Fruit fly (Drosophila melanogaster): Measurements from ENCODE around the gene CG33177.

The CG33177 gene

DNA sequence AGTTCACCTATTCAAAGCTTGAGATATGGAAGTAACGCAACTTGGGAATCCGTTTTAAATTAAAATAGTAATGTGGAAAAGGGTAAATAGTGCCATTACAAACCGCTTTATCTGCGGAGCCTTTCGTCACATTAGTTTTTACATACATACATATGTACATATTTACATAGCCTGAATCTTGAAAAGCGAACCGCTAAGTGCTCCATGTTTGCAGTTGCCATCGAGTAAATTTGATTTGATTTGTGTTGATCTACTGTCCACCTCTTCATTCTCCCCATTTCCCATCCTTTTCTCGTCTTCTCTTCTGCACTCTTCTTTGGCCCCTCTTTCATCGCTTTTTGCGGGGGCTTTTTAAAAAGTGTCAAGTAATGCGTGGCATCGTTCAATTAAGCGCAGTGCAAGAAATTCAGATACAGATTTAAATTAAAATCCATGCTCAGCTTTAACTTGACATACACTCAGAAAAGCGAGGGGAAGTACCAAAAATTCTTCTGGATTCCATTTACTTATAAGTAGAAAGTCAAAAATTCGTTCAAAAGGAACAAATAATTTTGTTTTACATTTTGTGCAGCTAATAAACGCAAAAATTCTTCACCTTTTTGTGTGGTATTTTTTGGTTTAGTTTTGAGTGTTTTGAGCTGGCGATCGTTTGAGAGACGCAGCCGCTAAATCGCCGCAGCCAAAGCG is 38.0 kb upstream of the CG33177 start (continued):
- TF ChIP-seq shn (GFP tag; optimal IDR thresholded peaks at IDR 0.05) (peak; percentile 62), CG14014 (GFP tag; IDR thresholded peaks at IDR 0.05) (peak; percentile 84; the same call in 1 of the 2 replicates), Dp (GFP tag; optimal IDR thresholded peaks at IDR 0.05) (no peak), Lpt (GFP tag; optimal IDR thresholded peaks at IDR 0.05) (no peak), chn (GFP tag; optimal IDR thresholded peaks at IDR 0.05) (peak; percentile 1), ci (GFP tag; IDR thresholded peaks at IDR 0.05) (peak; percentile 95), ase (GFP tag; IDR thresholded peaks at IDR 0.05) (peak; percentile 63; the same call in 2 of the 3 replicates), PHDP (tag; optimal IDR thresholded peaks at IDR 0.05) (peak; percentile 86), Optix (GFP tag; IDR thresholded peaks at IDR 0.05) (peak; percentile 64; the same call in 2 of the 3 replicates), al (GFP tag; IDR thresholded peaks at IDR 0.05) (no peak), Gsc (GFP tag; IDR thresholded peaks at IDR 0.05) (no peak), CG30431 (GFP tag; optimal IDR thresholded peaks at IDR 0.05) (peak; percentile 46), HLH3B (GFP tag; IDR thresholded peaks at IDR 0.05) (peak; percentile 60; the same call in 1 of the 2 replicates), CG10431 (GFP tag; optimal IDR thresholded peaks at IDR 0.05) (peak; percentile 89), CG6254 (GFP tag; optimal IDR thresholded peaks at IDR 0.05) (peak; percentile 84), unpg (GFP tag; optimal IDR thresholded peaks at IDR 0.05) (peak; percentile 75), CG4730 (GFP tag; IDR thresholded peaks at IDR 0.05) (0 out of 2 replicates have a peak, but pooled peaks have one; percentile 12), CG7786 (GFP tag; optimal IDR thresholded peaks at IDR 0.05) (peak; percentile 21), crc (GFP tag; optimal IDR thresholded peaks at IDR 0.05) (peak; percentile 52), CG10959 (GFP tag; IDR thresholded peaks at IDR 0.05) (peak; percentile 40; the same call in 1 of the 2 replicates), CG12942 (GFP tag; optimal IDR thresholded peaks at IDR 0.05) (peak; percentile 73), bowl (GFP tag; IDR thresholded peaks at IDR 0.05) (peak; percentile 11; the same call in 1 of the 2 replicates), CG11723 (GFP tag; optimal IDR thresholded peaks at IDR 0.05) (peak; percentile 85), dm (GFP tag; optimal IDR thresholded peaks at IDR 0.05) (peak; percentile 49), CG9215 (GFP tag; IDR thresholded peaks at IDR 0.05) (no peak), CG31365 (tag; optimal IDR thresholded peaks at IDR 0.05) (peak; percentile 82), CG4617 (GFP tag; optimal IDR thresholded peaks at IDR 0.05; ENCODE audit: borderline replicate concordance) (no peak), mirr (GFP tag; optimal IDR thresholded peaks at IDR 0.05) (peak; percentile 91), MBD-R2 (GFP tag; IDR thresholded peaks at IDR 0.05) (peak; percentile 31; the same call in 1 of the 2 replicates), Rx (GFP tag; IDR thresholded peaks at IDR 0.05) (0 out of 2 replicates have a peak, but pooled peaks have one; percentile 41), CG10565 (GFP tag; optimal IDR thresholded peaks at IDR 0.05) (peak; percentile 55), bigmax (GFP tag; optimal IDR thresholded peaks at IDR 0.05) (peak; percentile 59), ap (GFP tag; IDR thresholded peaks at IDR 0.05) (peak; percentile 52; the same call in 1 of the 2 replicates), vfl (GFP tag; optimal IDR thresholded peaks at IDR 0.05) (no peak), Hr3 (GFP tag; optimal IDR thresholded peaks at IDR 0.05) (peak; percentile 36), Hand (GFP tag; optimal IDR thresholded peaks at IDR 0.05) (peak; percentile 55), Fer2 (tag; optimal IDR thresholded peaks at IDR 0.05) (peak; percentile 72), sc (optimal IDR thresholded peaks at IDR 0.05) (no peak), sc (GFP tag; optimal IDR thresholded peaks at IDR 0.05) (peak; percentile 90), grn (GFP tag; optimal IDR thresholded peaks at IDR 0.05) (peak; percentile 86), HmgZ (tag; optimal IDR thresholded peaks at IDR 0.05) (peak; percentile 79), Oaz (GFP tag; IDR thresholded peaks at IDR 0.05) (no peak), Doc3 (GFP tag; IDR thresholded peaks at IDR 0.05; ENCODE audit: partially characterized antibody) (no peak), gfzf (GFP tag; optimal IDR thresholded peaks at IDR 0.05) (no peak), jumu (GFP tag; optimal IDR thresholded peaks at IDR 0.05) (no peak), grau (tag; optimal IDR thresholded peaks at IDR 0.05) (peak; percentile 29), Nf-YB (GFP tag; optimal IDR thresholded peaks at IDR 0.05) (peak; percentile 62), CG13894 (tag; optimal IDR thresholded peaks at IDR 0.05) (peak; percentile 45), cad (GFP tag; optimal IDR thresholded peaks at IDR 0.05) (no peak), ro (GFP tag; IDR thresholded peaks at IDR 0.05) (no peak)

All from whole organism, embryonic.